Worm (Caenorhabditis elegans): ENCODE data around the gene nhr-67.

Gene nhr-67

DNA sequence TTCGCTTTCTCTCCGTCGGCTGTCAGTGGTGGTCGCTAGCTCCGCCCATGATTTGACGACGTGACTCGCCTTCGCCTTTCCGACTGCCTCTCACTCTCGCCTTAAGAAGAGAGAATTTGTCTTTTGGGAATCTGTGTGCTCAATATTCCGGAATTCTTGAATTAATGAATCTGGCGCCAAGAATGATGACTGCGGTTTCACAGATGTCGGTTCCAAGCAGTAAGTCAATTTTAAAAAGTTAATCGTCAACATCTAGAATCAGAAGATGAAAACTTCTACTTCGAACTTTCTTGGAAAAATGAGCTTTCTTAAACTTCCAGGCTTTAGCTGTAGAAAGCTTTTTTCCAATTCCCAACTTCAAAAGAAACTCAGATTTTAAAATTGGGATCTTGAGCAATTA, at the start of gene nhr-67:
TSS of gene nhr-67 (plus strand) at position 97 of the 400 bp plus-strand sequence.
- TF ChIP-seq unc-62 (GFP tag; optimal IDR thresholded peaks at IDR 0.05 in 1 of 2) (peak in 1 of 2 experiments; percentile 43), unc-62 (tag; optimal IDR thresholded peaks at IDR 0.05) (no peak), daf-12 (tag; optimal IDR thresholded peaks at IDR 0.05) (no peak), aha-1 (tag) (peak; percentile 98)

DNA sequence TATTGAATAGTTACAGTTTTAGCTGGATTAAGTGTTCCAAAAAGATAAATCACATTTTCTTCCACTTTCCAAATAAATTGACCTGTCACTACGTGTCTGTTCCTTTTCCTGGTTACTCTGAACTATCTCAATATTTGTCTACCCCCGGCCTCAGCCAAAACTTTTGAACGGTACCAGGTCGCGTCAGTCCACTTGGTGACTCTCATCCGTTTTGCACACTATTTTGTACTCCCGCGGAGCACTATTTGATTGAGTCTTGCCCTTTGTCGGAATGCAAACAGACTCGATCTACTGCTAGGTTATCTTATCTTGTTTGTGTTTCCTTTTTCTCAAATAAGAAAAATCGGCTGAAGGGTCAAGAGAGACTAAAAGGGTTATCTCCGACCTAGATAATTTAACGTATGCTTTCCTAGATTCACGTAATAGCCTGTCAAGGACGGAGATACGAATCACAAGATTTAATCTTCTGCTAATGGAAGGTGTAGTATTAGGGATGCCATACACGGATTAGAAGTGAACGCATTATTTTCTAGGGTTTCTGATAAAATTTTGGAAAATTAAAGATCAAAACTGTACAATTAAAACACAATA, 49.5 kb upstream of the nhr-67 start:
- TF ChIP-seq D1046.2 (GFP tag; IDR thresholded peaks at IDR 0.05) (no peak), dmd-8 (GFP tag; IDR thresholded peaks at IDR 0.05) (no peak), dmd-6 (GFP tag; IDR thresholded peaks at IDR 0.05) (no peak), nhr-28 (tag; optimal IDR thresholded peaks at IDR 0.05) (peak; percentile 17)

DNA sequence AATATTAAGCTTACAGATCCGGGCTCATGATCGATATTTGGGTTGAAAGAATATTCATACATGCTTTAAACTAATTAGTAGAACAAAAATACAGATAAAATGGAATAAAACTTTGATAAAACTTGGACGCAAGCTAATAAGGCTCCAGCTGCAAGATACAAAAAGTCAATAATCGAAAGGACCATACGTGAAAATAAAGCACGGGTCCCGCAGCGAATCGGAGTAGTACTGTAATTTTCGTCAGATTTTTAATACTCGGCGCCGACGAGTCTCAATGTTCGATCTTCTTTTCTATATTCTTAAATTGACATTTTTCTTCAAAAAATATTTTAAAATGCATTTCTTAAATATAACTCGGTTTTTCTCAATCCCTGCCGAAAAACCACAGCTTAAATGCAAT, 44.9 kb upstream of the nhr-67 start, which contains the start of gene spo-11:
TSS of gene spo-11 (minus strand) at position 189 of the 400 bp plus-strand sequence.
- TF ChIP-seq F49E8.2 (tag; optimal IDR thresholded peaks at IDR 0.05; ENCODE audit: borderline replicate concordance) (peak; percentile 3), lin-13 (GFP tag; optimal IDR thresholded peaks at IDR 0.05) (no peak)

DNA sequence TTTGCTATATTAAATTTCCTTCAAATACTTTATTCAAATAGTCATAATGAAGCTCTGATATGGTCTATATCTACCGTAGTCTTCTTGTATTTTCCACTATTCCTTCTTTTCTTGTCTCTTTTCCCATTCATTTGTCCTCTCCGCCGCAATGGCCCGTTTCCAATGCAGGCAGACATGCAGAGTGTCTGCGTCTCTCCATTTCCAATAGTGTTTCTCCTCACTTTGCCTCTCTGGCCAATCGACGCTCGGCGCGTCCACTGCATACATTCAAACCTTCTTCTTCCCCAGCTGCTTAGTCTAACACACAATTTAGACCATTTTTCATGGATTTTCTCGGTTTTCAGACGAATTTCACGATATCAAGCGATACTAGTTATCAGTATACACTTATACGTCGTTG, 44.3 kb upstream of the nhr-67 start:
- TF ChIP-seq nhr-11 (tag; optimal IDR thresholded peaks at IDR 0.05) (no peak), mes-2 (tag; optimal IDR thresholded peaks at IDR 0.05; ENCODE audit: poor library complexity, severe bottlenecking) (peak; percentile 66), daf-16 (GFP tag; optimal IDR thresholded peaks at IDR 0.05) (no peak), daf-16 (tag; optimal IDR thresholded peaks at IDR 0.05) (peak; percentile 16), zag-1 (tag; optimal IDR thresholded peaks at IDR 0.05) (no peak), saeg-2 (GFP tag; IDR thresholded peaks at IDR 0.05) (no peak), nhr-10 (tag; optimal IDR thresholded peaks at IDR 0.05) (no peak), nhr-48 (tag; optimal IDR thresholded peaks at IDR 0.05) (no peak), lin-38 (GFP tag; IDR thresholded peaks at IDR 0.05) (no peak), lsy-2 (tag; optimal IDR thresholded peaks at IDR 0.05) (peak in 1 of 2 experiments; percentile 70), hmg-1.1 (GFP tag; IDR thresholded peaks at IDR 0.05) (peak; percentile 67), hlh-11 (tag; optimal IDR thresholded peaks at IDR 0.05) (peak; percentile 39), Y48G9A.11 (GFP tag; IDR thresholded peaks at IDR 0.05) (no peak), mep-1 (tag; optimal IDR thresholded peaks at IDR 0.05) (peak; percentile 46), aha-1 (tag) (peak; percentile 74), rbr-2 (tag; optimal IDR thresholded peaks at IDR 0.05) (peak; percentile 12), mxl-3 (GFP tag; optimal IDR thresholded peaks at IDR 0.05) (peak; percentile 32)

DNA sequence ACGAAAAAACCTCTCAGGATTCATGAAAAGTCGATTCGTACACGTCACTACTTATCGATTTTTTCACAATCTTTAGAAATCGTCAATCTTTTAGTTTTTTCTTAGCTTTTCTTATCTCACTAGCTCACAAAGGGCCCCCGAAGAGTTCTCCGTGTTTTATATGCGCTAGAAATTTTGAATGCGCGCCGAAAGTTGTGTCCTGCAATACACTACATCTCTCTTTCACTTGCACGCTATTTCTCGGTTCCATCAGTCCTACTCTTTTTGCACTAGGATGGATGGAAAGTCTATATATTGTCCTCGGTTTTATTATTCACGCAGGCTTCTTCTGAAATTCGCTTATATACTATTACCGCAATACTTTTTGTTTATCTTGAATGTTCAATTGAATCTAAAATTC, 43.9 kb upstream of the nhr-67 start:
- TF ChIP-seq nhr-28 (tag; optimal IDR thresholded peaks at IDR 0.05) (peak; percentile 15), ces-1 (GFP tag; optimal IDR thresholded peaks at IDR 0.05) (no peak), dpl-1 (GFP tag; optimal IDR thresholded peaks at IDR 0.05) (peak; percentile 73), unc-62 (GFP tag; optimal IDR thresholded peaks at IDR 0.05 in 1 of 2) (peak in 1 of 2 experiments; percentile 33), unc-62 (tag; optimal IDR thresholded peaks at IDR 0.05) (no peak)

DNA sequence TGAATTAATAATTGTTTCAGACTA, 43.7 kb upstream of the nhr-67 start, which contains the start of gene swsn-4:
TSS of gene swsn-4 (plus strand) at position 21 of the 24 bp plus-strand sequence.
- TF ChIP-seq ZK546.5 (tag; optimal IDR thresholded peaks at IDR 0.05) (no peak), Y105C5A.15 (GFP tag; IDR thresholded peaks at IDR 0.05) (no peak), hmg-1.1 (GFP tag; IDR thresholded peaks at IDR 0.05) (no peak), ceh-62 (tag; optimal IDR thresholded peaks at IDR 0.05) (no peak), zip-11 (GFP tag; IDR thresholded peaks at IDR 0.05) (no peak), saeg-2 (GFP tag; IDR thresholded peaks at IDR 0.05) (no peak), F44E2.7 (GFP tag; IDR thresholded peaks at IDR 0.05) (no peak), nhr-102 (tag; optimal IDR thresholded peaks at IDR 0.05) (no peak), hif-1 (tag; optimal IDR thresholded peaks at IDR 0.05) (no peak), F26F4.8 (GFP tag; conservative IDR thresholded peaks at IDR 0.05) (no peak), dpl-1 (GFP tag; optimal IDR thresholded peaks at IDR 0.05) (no peak), unc-39 (tag; optimal IDR thresholded peaks at IDR 0.05) (no peak), tra-1 (GFP tag; IDR thresholded peaks at IDR 0.05) (no peak), ceh-82 (tag; optimal IDR thresholded peaks at IDR 0.05) (no peak), sdz-12 (GFP tag; optimal IDR thresholded peaks at IDR 0.05) (no peak), F49E8.2 (tag; optimal IDR thresholded peaks at IDR 0.05; ENCODE audit: borderline replicate concordance) (no peak)
